Fruit fly (Drosophila melanogaster): ENCODE data around the gene CG12498.
A peak's percentile ranks its signal among the peaks of the same experiment; 100 is the strongest.

CG12498 gene

dm6 chrX:2789285-2790054, 20.2 kb upstream of the CG12498 start (continued):
- no peak for TF ChIP-seq CG13894 (tag; optimal IDR thresholded peaks at IDR 0.05)
- TF ChIP-seq Poxn (GFP tag; IDR thresholded peaks at IDR 0.05), result no peak
- no peak for TF ChIP-seq Opbp (GFP tag; IDR thresholded peaks at IDR 0.05; ENCODE audit: partially characterized antibody)
- TF ChIP-seq pros (GFP tag; optimal IDR thresholded peaks at IDR 0.05), result no peak
- TF ChIP-seq hb (GFP tag; IDR thresholded peaks at IDR 0.05; ENCODE audit: partially characterized antibody), result no peak
- TF ChIP-seq CG1603 (tag; optimal IDR thresholded peaks at IDR 0.05), result no peak
- no peak for TF ChIP-seq ranshi (GFP tag; IDR thresholded peaks at IDR 0.05)
- TF ChIP-seq CG6175 (GFP tag; IDR thresholded peaks at IDR 0.05), result no peak
- TF ChIP-seq jing (GFP tag; optimal IDR thresholded peaks at IDR 0.05), result no peak
- no peak for TF ChIP-seq bsh (GFP tag; optimal IDR thresholded peaks at IDR 0.05)
- TF ChIP-seq CG11398 (GFP tag; optimal IDR thresholded peaks at IDR 0.05), result no peak
- TF ChIP-seq Max (GFP tag; optimal IDR thresholded peaks at IDR 0.05), result no peak
- TF ChIP-seq CG17385 (GFP tag; optimal IDR thresholded peaks at IDR 0.05), result peak; percentile 34
- no peak for TF ChIP-seq CG30403 (GFP tag; optimal IDR thresholded peaks at IDR 0.05)
- no peak for TF ChIP-seq lab (GFP tag; optimal IDR thresholded peaks at IDR 0.05)
- peak; percentile 60 for TF ChIP-seq CG8924 (tag; optimal IDR thresholded peaks at IDR 0.05)
- no peak for TF ChIP-seq CG30431 (GFP tag; optimal IDR thresholded peaks at IDR 0.05)
- TF ChIP-seq CG18764 (GFP tag; optimal IDR thresholded peaks at IDR 0.05), result no peak
- no peak for TF ChIP-seq MESR4 (GFP tag; optimal IDR thresholded peaks at IDR 0.05)
- TF ChIP-seq Deaf1 (tag; optimal IDR thresholded peaks at IDR 0.05), result no peak
- no peak for TF ChIP-seq CG3407 (GFP tag; optimal IDR thresholded peaks at IDR 0.05)
- peak; percentile 35 for TF ChIP-seq CG13775 (GFP tag; optimal IDR thresholded peaks at IDR 0.05)
- TF ChIP-seq Med (GFP tag), result peak; percentile 58
- TF ChIP-seq CG4404 (GFP tag; IDR thresholded peaks at IDR 0.05), result no peak
- TF ChIP-seq Ptx1 (GFP tag; IDR thresholded peaks at IDR 0.05), result no peak
- TF ChIP-seq kni (GFP tag; optimal IDR thresholded peaks at IDR 0.05), result peak; percentile 23
- TF ChIP-seq Rx (GFP tag; IDR thresholded peaks at IDR 0.05), result no peak
- no peak for TF ChIP-seq NC2α (GFP tag; optimal IDR thresholded peaks at IDR 0.05)
- TF ChIP-seq emc (GFP tag; optimal IDR thresholded peaks at IDR 0.05), result no peak
- no peak for TF ChIP-seq grn (GFP tag; optimal IDR thresholded peaks at IDR 0.05)
- TF ChIP-seq PHDP (tag; optimal IDR thresholded peaks at IDR 0.05), result no peak
- no peak for TF ChIP-seq slp2 (GFP tag; optimal IDR thresholded peaks at IDR 0.05)
- TF ChIP-seq eve (GFP tag; optimal IDR thresholded peaks at IDR 0.05), result no peak
- peak; percentile 41; the same call in 1 of the 3 replicates for TF ChIP-seq CG17361 (GFP tag; IDR thresholded peaks at IDR 0.05)
- no peak for TF ChIP-seq Mes4 (GFP tag; optimal IDR thresholded peaks at IDR 0.05)
- TF ChIP-seq prd (optimal IDR thresholded peaks at IDR 0.05), result no peak
- TF ChIP-seq prd (GFP tag; IDR thresholded peaks at IDR 0.05), result no peak
- no peak for TF ChIP-seq Side (GFP tag; optimal IDR thresholded peaks at IDR 0.05)
- TF ChIP-seq CG12659 (GFP tag; optimal IDR thresholded peaks at IDR 0.05), result no peak
- no peak for TF ChIP-seq Doc3 (GFP tag; IDR thresholded peaks at IDR 0.05; ENCODE audit: partially characterized antibody)
- no peak for TF ChIP-seq Meics (GFP tag; optimal IDR thresholded peaks at IDR 0.05)
- no peak for TF ChIP-seq BtbVII (GFP tag; optimal IDR thresholded peaks at IDR 0.05)
- TF ChIP-seq Hr51 (GFP tag; optimal IDR thresholded peaks at IDR 0.05), result no peak
- TF ChIP-seq Hsf (GFP tag; optimal IDR thresholded peaks at IDR 0.05), result no peak
- peak; percentile 19 for TF ChIP-seq Ets65A (GFP tag)
- no peak for TF ChIP-seq otp (GFP tag; IDR thresholded peaks at IDR 0.05)
- no peak for TF ChIP-seq z (GFP tag; IDR thresholded peaks at IDR 0.05)
- no peak for TF ChIP-seq sug (tag; optimal IDR thresholded peaks at IDR 0.05)
- TF ChIP-seq CG9437 (GFP tag; optimal IDR thresholded peaks at IDR 0.05), result no peak
- TF ChIP-seq CG17568 (GFP tag; optimal IDR thresholded peaks at IDR 0.05), result peak; percentile 8
